Worm (Caenorhabditis elegans) whole organism, midembryonic: ENCODE results near the gene F58D2.3.

Experiments used
- T22C8.4 ChIP-seq: fragments of 200-800 bp; sonication (Bioruptor generic); IDR thresholded peaks from 2 replicates; pipeline ENCODE4 v1.3.6; 2022; ENCODE audit warnings: missing genetic modification characterization, missing compliant biosample characterization
- cog-1 ChIP-seq: sonication (generic microtip); optimal IDR thresholded peaks from 2 replicates; lab custom pipeline; 2016; ENCODE audit warnings: missing genetic modification characterization, missing compliant biosample characterization
- flt-1 ChIP-seq: fragments of 200-800 bp; sonication (Bioruptor generic); IDR thresholded peaks from 2 replicates; pipeline ENCODE4 v1.3.6; 2022; ENCODE audit warnings: missing genetic modification characterization, missing compliant biosample characterization
- klf-2 ChIP-seq: fragments of 200-800 bp; sonication (Bioruptor generic); conservative IDR thresholded peaks from 2 replicates; pipeline ENCODE4 v1.3.6; 2022; ENCODE audit warnings: missing genetic modification reagents, missing genetic modification characterization, missing compliant biosample characterization
- ref-1 ChIP-seq: fragments of 200-800 bp; sonication (Bioruptor generic); conservative IDR thresholded peaks from 2 replicates; pipeline ENCODE4 v1.3.6; 2022; ENCODE audit warnings: missing genetic modification reagents, missing genetic modification characterization, missing compliant biosample characterization
- tab-1 ChIP-seq: fragments of 200-800 bp; sonication (Bioruptor generic); IDR thresholded peaks from 2 replicates; pipeline ENCODE4 v1.3.6; 2022; ENCODE audit warnings: missing genetic modification characterization, missing compliant biosample characterization
- ztf-23 ChIP-seq: fragments of 200-800 bp; sonication (Bioruptor generic); IDR thresholded peaks from 2 replicates; pipeline ENCODE4 v1.3.6; 2022; ENCODE audit warnings: missing genetic modification reagents, missing genetic modification characterization, missing compliant biosample characterization
- ztf-29 ChIP-seq: fragments of 200-800 bp; sonication (Bioruptor generic); IDR thresholded peaks from 2 replicates; pipeline ENCODE4 v1.3.6; 2022; ENCODE audit warnings: missing genetic modification reagents, missing genetic modification characterization, missing compliant biosample characterization

F58D2.3 gene

ce11 chrIV:13142254-13142653, 38.4 kb downstream of the F58D2.3 start, which contains the start of gene spe-43:
TSS of gene spe-43 (minus strand) at chrIV:13142354.
- TF ChIP-seq ztf-29 (GFP tag; lab: Robert Waterston, UW): no peak
- no peak for TF ChIP-seq cog-1 (tag; lab: Kevin White, UChicago)
- no peak for TF ChIP-seq T22C8.4
- no peak for TF ChIP-seq flt-1 (GFP tag; lab: Robert Waterston, UW)
- TF ChIP-seq tab-1: no peak
- TF ChIP-seq ref-1 (GFP tag; lab: Robert Waterston, UW): no peak
- no peak for TF ChIP-seq klf-2
- TF ChIP-seq ztf-23 (GFP tag; lab: Robert Waterston, UW): no peak

DNA sequence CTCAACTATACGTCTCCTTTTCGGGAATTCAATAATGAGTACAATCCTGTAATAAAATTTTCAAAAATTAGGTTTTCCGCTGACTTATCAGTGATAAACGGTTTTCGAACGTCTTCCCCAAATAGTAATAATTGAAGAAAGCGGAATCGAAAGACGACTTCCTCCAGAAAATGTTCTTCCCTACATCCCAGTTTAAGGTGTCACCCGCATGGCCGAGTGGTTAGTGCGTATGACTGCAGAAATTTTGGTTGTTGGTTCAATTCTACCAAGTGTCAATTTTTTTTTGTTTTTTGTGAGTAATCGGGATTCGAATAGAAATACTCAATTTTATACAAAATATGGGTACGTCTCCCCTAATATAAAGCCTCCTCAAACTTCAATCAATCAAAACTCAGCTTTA, 39.8 kb downstream of the F58D2.3 start:
- TF ChIP-seq tab-1 (0 out of 2 replicates have a peak, but pooled peaks have one; percentile 51), flt-1 (GFP tag; lab: Robert Waterston, UW) (peak; percentile 54), ztf-23 (GFP tag; lab: Robert Waterston, UW) (peak; percentile 30; the same call in 1 of the 2 replicates), ref-1 (GFP tag; lab: Robert Waterston, UW) (peak; percentile 43; the same call in 1 of the 2 replicates), T22C8.4 (0 out of 2 replicates have a peak, but pooled peaks have one; percentile 25)
